Fruit fly (Drosophila melanogaster): ENCODE data around the gene Hsp68.

The Hsp68 gene

dm6 chr3R:24053506-24054102, 3.5 kb downstream of the Hsp68 start:
- TF ChIP-seq D19B (GFP tag; optimal IDR thresholded peaks at IDR 0.05) (peak; percentile 18), BEAF-32 (GFP tag; optimal IDR thresholded peaks at IDR 0.05) (no peak), rib (GFP tag; IDR thresholded peaks at IDR 0.05) (peak; percentile 22; the same call in 1 of the 2 replicates), B-H1 (GFP tag; IDR thresholded peaks at IDR 0.05) (no peak), CG4424 (GFP tag; optimal IDR thresholded peaks at IDR 0.05) (no peak), CG10543 (GFP tag; optimal IDR thresholded peaks at IDR 0.05) (peak; percentile 50), chinmo (GFP tag; IDR thresholded peaks at IDR 0.05; ENCODE audit: partially characterized antibody) (0 out of 4 replicates have a peak, but pooled peaks have one; percentile 33), HmgZ (tag; optimal IDR thresholded peaks at IDR 0.05) (peak; percentile 25), dysf (GFP tag; IDR thresholded peaks at IDR 0.05) (no peak), CG30403 (GFP tag; optimal IDR thresholded peaks at IDR 0.05) (no peak), CG12299 (tag; optimal IDR thresholded peaks at IDR 0.05) (no peak), cg (GFP tag; optimal IDR thresholded peaks at IDR 0.05) (no peak), Dll (GFP tag; IDR thresholded peaks at IDR 0.05; ENCODE audit: partially characterized antibody) (no peak), CG9876 (GFP tag; optimal IDR thresholded peaks at IDR 0.05) (no peak), exex (tag; optimal IDR thresholded peaks at IDR 0.05) (peak; percentile 52), ewg (GFP tag; optimal IDR thresholded peaks at IDR 0.05) (no peak), CG11398 (GFP tag; optimal IDR thresholded peaks at IDR 0.05) (no peak), sug (tag; optimal IDR thresholded peaks at IDR 0.05) (peak; percentile 91), corto (GFP tag; optimal IDR thresholded peaks at IDR 0.05) (no peak), CG7963 (GFP tag; IDR thresholded peaks at IDR 0.05; ENCODE audit: partially characterized antibody) (peak; percentile 39; the same call in 1 of the 3 replicates), bcd (GFP tag; optimal IDR thresholded peaks at IDR 0.05) (no peak), grau (tag; optimal IDR thresholded peaks at IDR 0.05) (no peak), Dbx (GFP tag; IDR thresholded peaks at IDR 0.05) (0 out of 3 replicates have a peak, but pooled peaks have one; percentile 14), Med (GFP tag) (peak; percentile 73), CG5245 (GFP tag; optimal IDR thresholded peaks at IDR 0.05) (no peak), CG2202 (tag; optimal IDR thresholded peaks at IDR 0.05) (no peak), cwo (GFP tag; optimal IDR thresholded peaks at IDR 0.05) (peak; percentile 53), CG34376 (GFP tag; optimal IDR thresholded peaks at IDR 0.05) (peak; percentile 39), ftz-f1 (GFP tag; optimal IDR thresholded peaks at IDR 0.05) (peak; percentile 29), grn (GFP tag; optimal IDR thresholded peaks at IDR 0.05) (peak; percentile 9), CG42726 (GFP tag; IDR thresholded peaks at IDR 0.05; ENCODE audit: partially characterized antibody) (no peak), CG6791 (GFP tag; IDR thresholded peaks at IDR 0.05; ENCODE audit: partially characterized antibody) (0 out of 3 replicates have a peak, but pooled peaks have one; percentile 21), CG17359 (tag; optimal IDR thresholded peaks at IDR 0.05) (no peak), lab (GFP tag; optimal IDR thresholded peaks at IDR 0.05) (peak; percentile 6)

DNA sequence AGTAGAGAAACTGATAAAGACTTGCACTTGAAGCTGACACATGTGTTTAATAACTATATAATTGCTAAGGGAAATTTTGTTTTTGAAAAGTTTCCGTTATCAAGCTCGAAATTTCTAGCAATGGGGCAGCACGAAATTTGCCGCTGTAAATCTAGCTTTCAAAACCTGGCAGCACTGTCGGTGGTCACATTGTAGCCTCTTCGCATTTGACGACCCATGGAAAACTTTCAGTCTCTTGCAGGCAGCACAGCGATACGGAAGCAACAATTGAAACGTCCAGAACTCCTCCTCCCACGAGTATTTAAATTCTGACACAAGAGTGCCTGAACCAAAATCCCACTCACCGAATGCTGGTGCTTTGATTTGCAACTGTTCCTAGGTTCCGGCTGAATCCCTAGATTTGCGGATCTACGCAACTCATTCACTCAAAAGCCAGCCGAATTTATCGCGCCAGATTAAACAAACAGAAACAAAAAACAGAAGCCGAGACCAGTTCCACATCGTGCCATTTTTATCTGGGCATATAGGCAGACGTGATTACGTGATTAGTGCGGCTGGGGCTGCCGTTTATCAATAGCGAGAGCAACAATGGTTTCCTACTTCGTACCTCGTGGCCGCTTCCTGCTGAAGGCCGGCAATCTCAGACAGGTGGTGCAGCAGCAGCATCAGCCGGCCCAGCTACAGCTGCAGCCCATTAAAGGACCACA, 5.5 kb downstream of the Hsp68 start:
- TF ChIP-seq Rfx (GFP tag; IDR thresholded peaks at IDR 0.05) (peak; percentile 54; the same call in 1 of the 2 replicates), CG8388 (GFP tag; optimal IDR thresholded peaks at IDR 0.05) (no peak), CG7372 (GFP tag; IDR thresholded peaks at IDR 0.05) (no peak), aop (GFP tag; IDR thresholded peaks at IDR 0.05) (no peak), BtbVII (GFP tag; optimal IDR thresholded peaks at IDR 0.05) (peak; percentile 49), gro (GFP tag; optimal IDR thresholded peaks at IDR 0.05) (peak; percentile 9), Xbp1 (GFP tag; optimal IDR thresholded peaks at IDR 0.05) (no peak), slbo (GFP tag; IDR thresholded peaks at IDR 0.05) (peak; percentile 53), CG11456 (GFP tag; IDR thresholded peaks at IDR 0.05) (peak; percentile 56; the same call in 1 of the 3 replicates), rib (GFP tag; IDR thresholded peaks at IDR 0.05) (no peak), CG13894 (tag; optimal IDR thresholded peaks at IDR 0.05) (peak; percentile 42), pho (GFP tag; optimal IDR thresholded peaks at IDR 0.05) (no peak), Elba2 (GFP tag; optimal IDR thresholded peaks at IDR 0.05) (no peak), CG4730 (GFP tag; IDR thresholded peaks at IDR 0.05) (0 out of 2 replicates have a peak, but pooled peaks have one; percentile 5), CG16779 (GFP tag; IDR thresholded peaks at IDR 0.05) (0 out of 2 replicates have a peak, but pooled peaks have one; percentile 25), CG14014 (GFP tag; IDR thresholded peaks at IDR 0.05) (peak; percentile 30; the same call in 1 of the 2 replicates), exex (tag; optimal IDR thresholded peaks at IDR 0.05) (peak; percentile 52)

All from whole organism, embryonic.